Comparison of ENCODE assay signal across 2 worm cellular contexts in genomic region chrII:13107719-13108118, ce11.
TF ChIP-seq lines count a peak whose summit lies in the region.

Gene pqn-32, plus strand, starts transcription at chrII:13108019.

TF ChIP-seq in whole organism, L1 larva, 84 proteins besides CTCF, POLR2A, EP300 and RAD21:
- TF ChIP-seq rnt-1 (tag; optimal IDR thresholded peaks at IDR 0.05; lab: Kevin White, UChicago) (no peak), efl-3 (GFP tag; optimal IDR thresholded peaks at IDR 0.05; lab: Kevin White, UChicago) (no peak), nhr-85 (tag; lab: Kevin White, UChicago) (no peak), grh-1 (GFP tag; IDR thresholded peaks at IDR 0.05; lab: Robert Waterston, UW) (no peak), ceh-82 (tag; optimal IDR thresholded peaks at IDR 0.05; lab: Kevin White, UChicago) (no peak), nhr-19 (GFP tag; conservative IDR thresholded peaks at IDR 0.05; lab: Robert Waterston, UW) (no peak), efl-1 (optimal IDR thresholded peaks at IDR 0.05; lab: Kevin White, UChicago) (no peak), efl-1 (GFP tag; optimal IDR thresholded peaks at IDR 0.05 in 1 of 2; lab: Kevin White, UChicago) (peak in 1 of 2 experiments; percentile 63), elt-2 (tag; optimal IDR thresholded peaks at IDR 0.05; lab: Kevin White, UChicago) (no peak), nhr-12 (tag; optimal IDR thresholded peaks at IDR 0.05; lab: Kevin White, UChicago) (no peak), ceh-8 (GFP tag; optimal IDR thresholded peaks at IDR 0.05; lab: Kevin White, UChicago) (no peak), nhr-90 (tag; optimal IDR thresholded peaks at IDR 0.05; lab: Kevin White, UChicago; ENCODE audit: poor library complexity) (no peak), blmp-1 (tag; optimal IDR thresholded peaks at IDR 0.05; lab: Kevin White, UChicago) (peak; percentile 67), dpl-1 (GFP tag; optimal IDR thresholded peaks at IDR 0.05; lab: Kevin White, UChicago) (no peak)

TF ChIP-seq in whole organism, L4 larva, 104 proteins besides CTCF, POLR2A, EP300 and RAD21:
- TF ChIP-seq fkh-10 (GFP tag; optimal IDR thresholded peaks at IDR 0.05; lab: Kevin White, UChicago) (no peak), egl-43 (GFP tag; IDR thresholded peaks at IDR 0.05; lab: Robert Waterston, UW) (0 out of 2 replicates have a peak, but pooled peaks have one; percentile 15)
